Worm (Caenorhabditis elegans) whole organism, L1 larva: ENCODE results near the gene cah-3.
A peak's percentile ranks its signal among the peaks of the same experiment; 100 is the strongest.

Experiments
- aha-1 ChIP-seq: fragments of 150-350 bp; optimal IDR thresholded peaks from 2 replicates; lab custom pipeline; 2014; ENCODE audit warnings: missing biosample characterization, missing genetic modification characterization
- ama-1 ChIP-seq: fragments of 150-350 bp; optimal IDR thresholded peaks from 2 replicates; lab custom pipeline; 2014
- blmp-1 ChIP-seq: fragments of 150-350 bp; optimal IDR thresholded peaks from 2 replicates; lab custom pipeline; 2014; ENCODE audit warnings: missing biosample characterization, missing genetic modification characterization
- ceh-63 ChIP-seq: fragments of 200-800 bp; sonication (Bioruptor generic); optimal IDR thresholded peaks from 2 replicates; lab custom pipeline; 2018; ENCODE audit warnings: mild to moderate bottlenecking, missing genetic modification characterization, missing compliant biosample characterization
- ceh-8 ChIP-seq: fragments of 200-800 bp; sonication (Bioruptor generic); optimal IDR thresholded peaks from 2 replicates; lab custom pipeline; 2018; ENCODE audit warnings: mild to moderate bottlenecking, missing genetic modification characterization, moderate library complexity, missing compliant biosample characterization
- ces-1 ChIP-seq: fragments of 150-350 bp; optimal IDR thresholded peaks from 2 replicates; lab custom pipeline; 2014; ENCODE audit warnings: missing biosample characterization, missing genetic modification reagents, missing genetic modification characterization
- dsc-1 ChIP-seq: sonication (generic microtip); optimal IDR thresholded peaks from 2 replicates; lab custom pipeline; 2016; ENCODE audit warnings: mild to moderate bottlenecking, missing genetic modification characterization, missing compliant biosample characterization
- efl-3 ChIP-seq: fragments of 200-800 bp; sonication (Bioruptor generic); optimal IDR thresholded peaks from 2 replicates; lab custom pipeline; 2018; ENCODE audit warnings: mild to moderate bottlenecking, missing genetic modification characterization, missing compliant biosample characterization
- elt-2 ChIP-seq: sonication (generic microtip); optimal IDR thresholded peaks from 2 replicates; lab custom pipeline; 2016; ENCODE audit warnings: missing genetic modification characterization, mild to moderate bottlenecking, inconsistent platforms, missing compliant biosample characterization, missing genetic modification reagents
- fkh-10 ChIP-seq: sonication (generic microtip); optimal IDR thresholded peaks from 2 replicates; lab custom pipeline; 2017; ENCODE audit warnings: missing biosample characterization, missing genetic modification reagents, missing genetic modification characterization
- fkh-4 ChIP-seq: sonication (generic microtip); optimal IDR thresholded peaks from 2 replicates; lab custom pipeline; 2016; ENCODE audit warnings: missing compliant biosample characterization, missing genetic modification characterization, borderline replicate concordance
- fos-1 ChIP-seq: fragments of 150-350 bp; optimal IDR thresholded peaks from 2 replicates; lab custom pipeline; 2014; ENCODE audit warnings: missing biosample characterization, missing genetic modification characterization
- grh-1 ChIP-seq: fragments of 200-800 bp; sonication (Bioruptor generic); IDR thresholded peaks from 2 replicates; pipeline ENCODE4 v1.3.6; 2022; ENCODE audit warnings: missing genetic modification reagents, missing genetic modification characterization, missing compliant biosample characterization
- hlh-17 ChIP-seq: fragments of 200-800 bp; sonication (Bioruptor generic); optimal IDR thresholded peaks from 2 replicates; lab custom pipeline; 2018; ENCODE audit warnings: missing genetic modification characterization, mild to moderate bottlenecking, missing compliant biosample characterization, moderate library complexity, borderline replicate concordance
- hlh-4 ChIP-seq: sonication (generic microtip); optimal IDR thresholded peaks from 2 replicates; lab custom pipeline; 2016; ENCODE audit warnings: mild to moderate bottlenecking, missing genetic modification characterization, missing compliant biosample characterization
- isw-1 ChIP-seq: fragments of 200-800 bp; sonication (Bioruptor generic); IDR thresholded peaks from 2 replicates; pipeline ENCODE4 v1.3.6; 2022; ENCODE audit warnings: missing genetic modification characterization, missing compliant biosample characterization
- lin-13 ChIP-seq: fragments of 150-350 bp; optimal IDR thresholded peaks from 2 replicates; lab custom pipeline; 2014; ENCODE audit warnings: missing biosample characterization, missing genetic modification reagents, missing genetic modification characterization
- lin-14 ChIP-seq: fragments of 200-800 bp; sonication (Bioruptor generic); optimal IDR thresholded peaks from 2 replicates; lab custom pipeline; 2018; ENCODE audit warnings: mild to moderate bottlenecking, missing genetic modification characterization, moderate library complexity, missing compliant biosample characterization
- lin-15B ChIP-seq: fragments of 150-350 bp; sonication (generic microtip); optimal IDR thresholded peaks from 3 replicates; lab custom pipeline; 2014; ENCODE audit warnings: missing biosample characterization, missing genetic modification characterization
- lin-39 ChIP-seq: fragments of 150-350 bp; optimal IDR thresholded peaks from 2 replicates; lab custom pipeline; 2014; ENCODE audit warnings: missing biosample characterization, missing genetic modification reagents, missing genetic modification characterization
- lir-3 ChIP-seq: sonication (generic microtip); optimal IDR thresholded peaks from 2 replicates; lab custom pipeline; 2016; ENCODE audit warnings: mild to moderate bottlenecking, missing genetic modification characterization, moderate library complexity, missing compliant biosample characterization; ENCODE audit not compliant: poor library complexity
- lsy-2 ChIP-seq, 2 experiments: fragments of 150-350 bp; optimal IDR thresholded peaks; 2 replicates each; lab custom pipeline; 2014; ENCODE audit warnings: missing biosample characterization in 2 of 2, missing genetic modification characterization in 2 of 2
- mab-9 ChIP-seq: fragments of 200-800 bp; sonication (Bioruptor generic); IDR thresholded peaks from 2 replicates; pipeline ENCODE4 v1.3.6; 2022; ENCODE audit warnings: missing genetic modification reagents, missing genetic modification characterization, missing compliant biosample characterization
- mdl-1 ChIP-seq, 2 experiments: fragments of 150-350 bp; optimal IDR thresholded peaks; 2 replicates each; lab custom pipeline; 2014 to 2017; ENCODE audit warnings: missing biosample characterization in 2 of 2, missing genetic modification characterization in 2 of 2, inconsistent platforms in 1 of 2
- nhr-19 ChIP-seq: fragments of 200-800 bp; sonication (Bioruptor generic); conservative IDR thresholded peaks from 2 replicates; pipeline ENCODE4 v1.3.6; 2022; ENCODE audit warnings: missing genetic modification characterization, missing compliant biosample characterization
- nhr-20 ChIP-seq: sonication (generic microtip); optimal IDR thresholded peaks from 2 replicates; lab custom pipeline; 2016; ENCODE audit warnings: mild to moderate bottlenecking, missing genetic modification characterization, missing compliant biosample characterization
- nhr-28 ChIP-seq: fragments of 150-350 bp; optimal IDR thresholded peaks from 2 replicates; lab custom pipeline; 2014; ENCODE audit warnings: missing biosample characterization, missing genetic modification characterization
- nhr-71 ChIP-seq: sonication (generic microtip); optimal IDR thresholded peaks from 2 replicates; lab custom pipeline; 2016; ENCODE audit warnings: mild to moderate bottlenecking, missing genetic modification characterization, moderate library complexity, missing compliant biosample characterization
- nhr-84 ChIP-seq: sonication (generic microtip); optimal IDR thresholded peaks from 2 replicates; lab custom pipeline; 2017; ENCODE audit warnings: missing biosample characterization, missing genetic modification characterization
- nhr-85 ChIP-seq: sonication (generic microtip); peaks from one replicate; lab custom pipeline; 2016; ENCODE audit warnings: missing genetic modification characterization, inconsistent platforms, missing compliant biosample characterization
- nhr-90 ChIP-seq: sonication (generic microtip); optimal IDR thresholded peaks from 2 replicates; lab custom pipeline; 2016; ENCODE audit warnings: mild to moderate bottlenecking, missing genetic modification characterization, missing compliant biosample characterization; ENCODE audit not compliant: poor library complexity
- pax-3 ChIP-seq: fragments of 200-800 bp; sonication (Bioruptor generic); optimal IDR thresholded peaks from 2 replicates; lab custom pipeline; 2018; ENCODE audit warnings: mild to moderate bottlenecking, missing genetic modification characterization, moderate library complexity, missing compliant biosample characterization
- snpc-4 ChIP-seq: fragments of 150-350 bp; optimal IDR thresholded peaks from 2 replicates; lab custom pipeline; 2014; ENCODE audit warnings: missing biosample characterization, missing genetic modification characterization
- snu-23 ChIP-seq: sonication (generic microtip); optimal IDR thresholded peaks from 2 replicates; lab custom pipeline; 2016; ENCODE audit warnings: missing genetic modification characterization, missing compliant biosample characterization
- sox-4 ChIP-seq: sonication (generic microtip); optimal IDR thresholded peaks from 2 replicates; lab custom pipeline; 2016; ENCODE audit warnings: missing genetic modification characterization, missing compliant biosample characterization
- swsn-7 ChIP-seq: sonication (generic microtip); optimal IDR thresholded peaks from 2 replicates; lab custom pipeline; 2016; ENCODE audit warnings: missing genetic modification characterization, missing compliant biosample characterization
- tbx-2 ChIP-seq: sonication (generic microtip); optimal IDR thresholded peaks from 2 replicates; lab custom pipeline; 2016; ENCODE audit warnings: missing genetic modification characterization, missing compliant biosample characterization
- unc-98 ChIP-seq: fragments of 200-800 bp; sonication (Bioruptor generic); IDR thresholded peaks from 2 replicates; pipeline ENCODE4 v1.3.6; 2022; ENCODE audit warnings: missing genetic modification characterization, missing compliant biosample characterization
- ztf-11 ChIP-seq, 2 experiments: sonication (generic microtip); optimal IDR thresholded peaks; 2 replicates each; lab custom pipeline; 2016 to 2017; ENCODE audit warnings: missing genetic modification characterization in 2 of 2, missing biosample characterization in 1 of 2, missing compliant biosample characterization in 1 of 2

cah-3 gene

DNA sequence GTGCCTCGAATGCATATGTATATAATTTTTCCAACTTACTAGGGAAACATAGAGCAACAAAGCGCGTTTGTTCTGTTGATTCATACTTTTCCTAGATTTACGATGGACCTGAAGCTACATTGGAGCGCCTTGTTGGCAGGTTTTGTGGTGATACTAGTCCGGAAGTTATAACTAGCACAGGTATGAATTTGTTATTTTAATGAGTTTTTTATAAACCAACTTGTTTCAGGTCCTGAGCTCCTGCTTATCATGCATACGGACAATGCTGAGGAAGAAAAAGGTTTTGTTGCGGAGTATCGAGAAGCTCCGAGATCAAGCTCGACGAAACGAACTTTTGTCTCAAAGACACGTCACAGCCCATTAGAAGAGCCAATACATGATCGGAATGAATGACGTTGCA is 16.5 kb upstream of the cah-3 start, which contains the start of gene F38E9.1:
Gene F38E9.1, plus strand, starts transcription at position 301 of the 400 bp plus-strand sequence.
- TF ChIP-seq swsn-7, result no peak
- no peak for TF ChIP-seq snu-23 (GFP tag; lab: Kevin White, UChicago)
- TF ChIP-seq lin-15B (tag; lab: Kevin White, UChicago), result no peak
- TF ChIP-seq lir-3, result no peak
- no peak for TF ChIP-seq mdl-1 (tag; optimal IDR thresholded peaks at IDR 0.05; lab: Kevin White, UChicago)
- TF ChIP-seq aha-1 (tag; lab: Kevin White, UChicago), result no peak
- TF ChIP-seq, all 84 proteins: peak for 0

- TF ChIP-seq lin-39 (tag; lab: Kevin White, UChicago) (no peak), nhr-19 (GFP tag; lab: Robert Waterston, UW) (no peak), fos-1 (tag; lab: Kevin White, UChicago) (no peak), efl-3 (GFP tag; lab: Kevin White, UChicago) (no peak), ceh-8 (GFP tag; lab: Kevin White, UChicago) (no peak), lin-13 (GFP tag; lab: Kevin White, UChicago) (no peak), lin-14 (GFP tag; lab: Kevin White, UChicago) (peak; percentile 55), fkh-10 (peak; percentile 51), blmp-1 (no peak), grh-1 (GFP tag; lab: Robert Waterston, UW) (no peak), nhr-84 (no peak), nhr-85 (tag; lab: Kevin White, UChicago) (no peak), ces-1 (GFP tag; lab: Kevin White, UChicago) (no peak), nhr-90 (tag; lab: Kevin White, UChicago) (no peak), snu-23 (GFP tag; lab: Kevin White, UChicago) (no peak), isw-1 (no peak), hlh-4 (tag; lab: Kevin White, UChicago) (no peak), mab-9 (GFP tag; lab: Robert Waterston, UW) (no peak)
- TF ChIP-seq, all 84 proteins: peak for 2
Observed at ce11 chrX:16480232-16480631, 7.0 kb upstream of the cah-3 start.

DNA sequence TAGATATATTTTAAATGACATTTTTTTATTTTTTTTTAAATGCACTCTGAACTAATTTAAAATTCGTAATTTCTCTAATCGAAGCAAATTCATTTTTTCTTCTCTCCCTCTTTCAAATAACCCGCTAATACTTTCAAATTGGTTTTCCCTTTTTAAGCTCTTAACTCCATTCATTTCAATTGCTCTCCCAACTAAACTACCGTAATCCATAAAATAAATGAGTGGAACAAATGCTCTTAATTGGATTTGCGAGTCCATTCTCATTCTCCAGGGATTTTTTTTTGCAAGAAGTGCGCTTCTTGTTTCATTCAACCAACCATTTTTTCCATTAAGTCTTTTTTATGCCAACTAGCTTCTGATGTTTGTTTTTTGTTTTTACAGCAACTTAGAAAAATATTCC is 6.3 kb upstream of the cah-3 start:
- TF ChIP-seq nhr-28 (tag; lab: Kevin White, UChicago), result no peak
- no peak for TF ChIP-seq lin-39 (tag; lab: Kevin White, UChicago)
- peak; percentile 48 for TF ChIP-seq dsc-1
- TF ChIP-seq ceh-8 (GFP tag; lab: Kevin White, UChicago), result peak; percentile 69
- peak; percentile 74 for TF ChIP-seq lin-14 (GFP tag; lab: Kevin White, UChicago)
- no peak for TF ChIP-seq fkh-4 (tag; lab: Kevin White, UChicago)
- TF ChIP-seq lsy-2 (tag; optimal IDR thresholded peaks at IDR 0.05; lab: Kevin White, UChicago), result peak; percentile 16 to 64
- no peak for TF ChIP-seq ztf-11 (tag; optimal IDR thresholded peaks at IDR 0.05; lab: Kevin White, UChicago)
- no peak for TF ChIP-seq nhr-20
- TF ChIP-seq snpc-4 (tag; lab: Kevin White, UChicago), result no peak
- TF ChIP-seq hlh-17 (GFP tag; lab: Kevin White, UChicago), result no peak
- no peak for TF ChIP-seq nhr-85 (tag; lab: Kevin White, UChicago)
- TF ChIP-seq sox-4 (tag; lab: Kevin White, UChicago), result no peak
- TF ChIP-seq pax-3 (tag; lab: Kevin White, UChicago), result no peak
- peak; percentile 55 for TF ChIP-seq tbx-2 (tag; lab: Kevin White, UChicago)
- no peak for TF ChIP-seq nhr-71 (tag; lab: Kevin White, UChicago)
- TF ChIP-seq ama-1 (lab: Kevin White, UChicago), result no peak

- no peak for TF ChIP-seq grh-1 (GFP tag; lab: Robert Waterston, UW)
- no peak for TF ChIP-seq elt-2
- TF ChIP-seq ceh-63 (GFP tag; lab: Kevin White, UChicago), result no peak
- TF ChIP-seq unc-98, result no peak
- no peak for TF ChIP-seq isw-1
- no peak for TF ChIP-seq ztf-11 (tag; optimal IDR thresholded peaks at IDR 0.05; lab: Kevin White, UChicago)
Observed at ce11 chrX:16482944-16483343, 4.3 kb upstream of the cah-3 start.
